Worm (Caenorhabditis elegans) whole organism, L4/young adult: ENCODE data around the gene sri-53.

Experiments
- W03F9.2 ChIP-seq: fragments of 150-350 bp; optimal IDR thresholded peaks from 2 replicates; lab custom pipeline; 2014; ENCODE audit warnings: missing biosample characterization, missing genetic modification characterization
- dao-5 ChIP-seq: sonication (generic microtip); optimal IDR thresholded peaks from 2 replicates; lab custom pipeline; 2016; ENCODE audit warnings: missing genotype, missing genetic modification characterization, moderate library complexity, missing compliant biosample characterization
- him-1 ChIP-seq: sonication (generic microtip); optimal IDR thresholded peaks from 2 replicates; lab custom pipeline; 2016; ENCODE audit warnings: missing genotype, missing genetic modification reagents, missing genetic modification characterization, missing compliant biosample characterization

ce11 chrII:3151615-3152014 lies 50.8 kb downstream of the sri-53 start, which contains the start of the genes T10D4.14 and T10D4.19:
- TF ChIP-seq W03F9.2 = no peak
- no peak for TF ChIP-seq him-1 (tag; lab: Kevin White, UChicago)
- no peak for TF ChIP-seq dao-5 (tag; lab: Kevin White, UChicago)
